Fruit fly (Drosophila melanogaster): ENCODE results near the gene p38a.
A peak's percentile ranks its signal among the peaks of the same experiment; 100 is the strongest.

Gene p38a

dm6 chr3R:24169362-24169761 lies 17.2 kb upstream of the p38a start, which contains the start of gene CG5510 (continued):
- TF ChIP-seq CG18262 (tag; optimal IDR thresholded peaks at IDR 0.05): no peak
- TF ChIP-seq emc (GFP tag; optimal IDR thresholded peaks at IDR 0.05): no peak
- TF ChIP-seq CG4854 (GFP tag; optimal IDR thresholded peaks at IDR 0.05): peak; percentile 40
- peak; percentile 13 to 48 for TF ChIP-seq chif (GFP tag; optimal IDR thresholded peaks at IDR 0.05)
- TF ChIP-seq CHES-1-like (GFP tag; optimal IDR thresholded peaks at IDR 0.05): peak; percentile 70
- TF ChIP-seq trem (tag; optimal IDR thresholded peaks at IDR 0.05): peak; percentile 84
- TF ChIP-seq Stat92E (GFP tag; optimal IDR thresholded peaks at IDR 0.05): peak in 1 of 3 experiments; percentile 42
- no peak for TF ChIP-seq CG18619 (GFP tag; optimal IDR thresholded peaks at IDR 0.05)
- no peak for TF ChIP-seq fd96Cb (tag; optimal IDR thresholded peaks at IDR 0.05)
- TF ChIP-seq Optix (GFP tag; IDR thresholded peaks at IDR 0.05): no peak
- TF ChIP-seq CG17328 (GFP tag; IDR thresholded peaks at IDR 0.05): no peak
- TF ChIP-seq kni (GFP tag; optimal IDR thresholded peaks at IDR 0.05): no peak
- peak; percentile 38; the same call in 1 of the 2 replicates for TF ChIP-seq lmd (GFP tag; IDR thresholded peaks at IDR 0.05)
- TF ChIP-seq zf30C (GFP tag; optimal IDR thresholded peaks at IDR 0.05): peak; percentile 94
- no peak for TF ChIP-seq CTCF (GFP tag; optimal IDR thresholded peaks at IDR 0.05)
- no peak for TF ChIP-seq gsb (GFP tag; IDR thresholded peaks at IDR 0.05)
- TF ChIP-seq twi (tag; optimal IDR thresholded peaks at IDR 0.05): no peak
- no peak for TF ChIP-seq yki (optimal IDR thresholded peaks at IDR 0.05)
- no peak for TF ChIP-seq Tbp (GFP tag; optimal IDR thresholded peaks at IDR 0.05)
- TF ChIP-seq Nf-YB (GFP tag; optimal IDR thresholded peaks at IDR 0.05): peak; percentile 12
- no peak for TF ChIP-seq CG12104 (GFP tag; optimal IDR thresholded peaks at IDR 0.05)
- TF ChIP-seq CG11093 (GFP tag; IDR thresholded peaks at IDR 0.05): no peak
- no peak for TF ChIP-seq CG18599 (GFP tag; optimal IDR thresholded peaks at IDR 0.05)
- TF ChIP-seq H15 (GFP tag; IDR thresholded peaks at IDR 0.05): no peak
- TF ChIP-seq CG18011 (GFP tag; optimal IDR thresholded peaks at IDR 0.05): no peak
- TF ChIP-seq wor (GFP tag; IDR thresholded peaks at IDR 0.05): no peak
- TF ChIP-seq CG12155 (GFP tag; optimal IDR thresholded peaks at IDR 0.05): peak; percentile 28
- no peak for TF ChIP-seq CG12071 (GFP tag; optimal IDR thresholded peaks at IDR 0.05)
- TF ChIP-seq Awh (GFP tag; IDR thresholded peaks at IDR 0.05): no peak
- peak; percentile 29 for TF ChIP-seq Sry-β (GFP tag; optimal IDR thresholded peaks at IDR 0.05)
- TF ChIP-seq ftz-f1 (GFP tag; optimal IDR thresholded peaks at IDR 0.05): peak; percentile 92
- peak; percentile 54 for TF ChIP-seq Max (GFP tag; optimal IDR thresholded peaks at IDR 0.05)
- TF ChIP-seq CG3847 (GFP tag; IDR thresholded peaks at IDR 0.05): peak; percentile 54
- TF ChIP-seq bowl (GFP tag; IDR thresholded peaks at IDR 0.05): no peak
- TF ChIP-seq peb (GFP tag; IDR thresholded peaks at IDR 0.05): 0 out of 2 replicates have a peak, but pooled peaks have one; percentile 11
- peak; percentile 84 for TF ChIP-seq Dbx (GFP tag; IDR thresholded peaks at IDR 0.05)
- TF ChIP-seq Dad (GFP tag; optimal IDR thresholded peaks at IDR 0.05): peak; percentile 69
- TF ChIP-seq CG34422 (GFP tag; IDR thresholded peaks at IDR 0.05): peak; percentile 93
- peak; percentile 97 for TF ChIP-seq mld (GFP tag; IDR thresholded peaks at IDR 0.05; ENCODE audit: partially characterized antibody)
- TF ChIP-seq CG10543 (GFP tag; optimal IDR thresholded peaks at IDR 0.05): peak; percentile 34
- TF ChIP-seq gfzf (GFP tag; optimal IDR thresholded peaks at IDR 0.05): peak; percentile 43
- TF ChIP-seq CG13894 (tag; optimal IDR thresholded peaks at IDR 0.05): peak; percentile 62
- peak; percentile 25 for TF ChIP-seq CG7786 (GFP tag; optimal IDR thresholded peaks at IDR 0.05)
- TF ChIP-seq CG2712 (tag; optimal IDR thresholded peaks at IDR 0.05): peak; percentile 76
- TF ChIP-seq D19A (tag; optimal IDR thresholded peaks at IDR 0.05): peak; percentile 11
- TF ChIP-seq CG10267 (tag; optimal IDR thresholded peaks at IDR 0.05): peak; percentile 59
- peak; percentile 70 for TF ChIP-seq lilli (GFP tag; optimal IDR thresholded peaks at IDR 0.05)
- TF ChIP-seq crol (GFP tag; IDR thresholded peaks at IDR 0.05): no peak
- TF ChIP-seq CG1832 (GFP tag; optimal IDR thresholded peaks at IDR 0.05): no peak
- no peak for TF ChIP-seq sqz (GFP tag; optimal IDR thresholded peaks at IDR 0.05)
- peak; percentile 80 for TF ChIP-seq CG13624 (GFP tag; optimal IDR thresholded peaks at IDR 0.05)
- no peak for TF ChIP-seq Sox102F (GFP tag; optimal IDR thresholded peaks at IDR 0.05)
